Worm (Caenorhabditis elegans) whole organism, midembryonic: ENCODE data around the gene T19C9.10.

Experiments
- T22C8.4 ChIP-seq: fragments of 200-800 bp; sonication (Bioruptor generic); IDR thresholded peaks from 2 replicates; pipeline ENCODE4 v1.3.6; 2022; ENCODE audit warnings: missing genetic modification characterization, missing compliant biosample characterization
- cog-1 ChIP-seq: sonication (generic microtip); optimal IDR thresholded peaks from 2 replicates; lab custom pipeline; 2016; ENCODE audit warnings: missing genetic modification characterization, missing compliant biosample characterization
- flt-1 ChIP-seq: fragments of 200-800 bp; sonication (Bioruptor generic); IDR thresholded peaks from 2 replicates; pipeline ENCODE4 v1.3.6; 2022; ENCODE audit warnings: missing genetic modification characterization, missing compliant biosample characterization
- ref-1 ChIP-seq: fragments of 200-800 bp; sonication (Bioruptor generic); conservative IDR thresholded peaks from 2 replicates; pipeline ENCODE4 v1.3.6; 2022; ENCODE audit warnings: missing genetic modification reagents, missing genetic modification characterization, missing compliant biosample characterization
- tab-1 ChIP-seq: fragments of 200-800 bp; sonication (Bioruptor generic); IDR thresholded peaks from 2 replicates; pipeline ENCODE4 v1.3.6; 2022; ENCODE audit warnings: missing genetic modification characterization, missing compliant biosample characterization
- ztf-23 ChIP-seq: fragments of 200-800 bp; sonication (Bioruptor generic); IDR thresholded peaks from 2 replicates; pipeline ENCODE4 v1.3.6; 2022; ENCODE audit warnings: missing genetic modification reagents, missing genetic modification characterization, missing compliant biosample characterization
- ztf-29 ChIP-seq: fragments of 200-800 bp; sonication (Bioruptor generic); IDR thresholded peaks from 2 replicates; pipeline ENCODE4 v1.3.6; 2022; ENCODE audit warnings: missing genetic modification reagents, missing genetic modification characterization, missing compliant biosample characterization

- TF ChIP-seq cog-1 (tag; lab: Kevin White, UChicago), result no peak
- TF ChIP-seq ref-1, result no peak
- TF ChIP-seq tab-1 (GFP tag; lab: Robert Waterston, UW), result no peak
- no peak for TF ChIP-seq flt-1 (GFP tag; lab: Robert Waterston, UW)
- no peak for TF ChIP-seq ztf-23 (GFP tag; lab: Robert Waterston, UW)
- no peak for TF ChIP-seq ztf-29 (GFP tag; lab: Robert Waterston, UW)
- no peak for TF ChIP-seq T22C8.4 (GFP tag; lab: Robert Waterston, UW)
Measured at ce11 chrV:17272112-17272511, 35.7 kb downstream of the T19C9.10 start.
